Fruit fly (Drosophila melanogaster) S2 (cell line): ENCODE results near the gene Grik.

Source experiments
- CG8478 ChIP-seq: fragments of >200 bp; optimal IDR thresholded peaks from 2 replicates; lab custom pipeline; 2018
- CTCF ChIP-seq, 2 experiments: fragments of >200 bp; optimal IDR thresholded peaks; 2 replicates each; lab custom pipeline; 2018

- TF ChIP-seq CG8478 (lab: Kevin White, UChicago) (no peak), CTCF (optimal IDR thresholded peaks at IDR 0.05; lab: Kevin White, UChicago) (no peak)
Observed at dm6 chr3R:20905418-20905817, 3.7 kb downstream of the Grik start, which contains the start of gene TotX.
